Worm (Caenorhabditis elegans) whole organism, L4/young adult: ENCODE data around the gene her-1.

Experiments used
- W03F9.2 ChIP-seq: fragments of 150-350 bp; optimal IDR thresholded peaks from 2 replicates; lab custom pipeline; 2014; ENCODE audit warnings: missing biosample characterization, missing genetic modification characterization
- dao-5 ChIP-seq: sonication (generic microtip); optimal IDR thresholded peaks from 2 replicates; lab custom pipeline; 2016; ENCODE audit warnings: missing genotype, missing genetic modification characterization, moderate library complexity, missing compliant biosample characterization
- him-1 ChIP-seq: sonication (generic microtip); optimal IDR thresholded peaks from 2 replicates; lab custom pipeline; 2016; ENCODE audit warnings: missing genotype, missing genetic modification reagents, missing genetic modification characterization, missing compliant biosample characterization

- TF ChIP-seq W03F9.2 = no peak
- no peak for TF ChIP-seq dao-5 (tag; lab: Kevin White, UChicago)
- no peak for TF ChIP-seq him-1
Measured at ce11 chrV:9654154-9654805, 42.5 kb upstream of the her-1 start, which contains the start of gene cyp-29A4.
